Worm (Caenorhabditis elegans): ENCODE data around the gene C16A3.2.

DNA sequence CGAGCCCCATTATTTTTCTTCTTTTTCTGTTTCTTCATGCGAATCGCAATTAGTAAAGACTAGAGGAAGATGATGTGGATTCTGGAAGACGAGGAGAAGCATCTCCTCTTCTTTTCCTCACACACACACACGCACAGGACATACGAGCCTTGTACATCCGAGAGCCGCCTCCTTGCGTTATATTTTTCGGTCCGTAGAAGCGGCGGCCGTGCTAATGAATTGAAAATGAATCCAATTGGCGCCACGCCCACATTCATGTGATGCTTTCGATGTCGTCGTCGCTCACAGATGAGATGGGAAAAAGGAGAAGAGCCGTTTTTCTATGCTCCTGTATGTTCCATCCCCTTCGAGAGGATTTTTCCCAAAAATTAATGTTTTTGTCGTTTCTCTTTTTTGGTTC is 38.2 kb upstream of the C16A3.2 start:
- TF ChIP-seq him-1 (tag; optimal IDR thresholded peaks at IDR 0.05), result no peak
- no peak for TF ChIP-seq W03F9.2 (tag; optimal IDR thresholded peaks at IDR 0.05)
